Fruit fly (Drosophila melanogaster) whole organism, embryonic: ENCODE results near the gene CG33307.

ENCODE experiments used
- Abd-B ChIP-seq: fragments of 200-800 bp; sonication (Bioruptor generic); optimal IDR thresholded peaks from 2 replicates; lab custom pipeline; 2018; ENCODE audit warnings: missing biosample characterization, mild to moderate bottlenecking, missing genetic modification characterization, moderate library complexity
- Atf6 ChIP-seq: fragments of 200-800 bp; sonication (Bioruptor generic); IDR thresholded peaks from 2 replicates; pipeline ENCODE4 v1.3.6; 2022; ENCODE audit warnings: missing biosample characterization, missing genetic modification characterization
- Bteb2 ChIP-seq: fragments of 200-800 bp; sonication (Bioruptor generic); optimal IDR thresholded peaks from 2 replicates; lab custom pipeline; 2016; ENCODE audit warnings: missing biosample characterization, missing genetic modification characterization
- CG12104 ChIP-seq: fragments of 200-800 bp; sonication (Bioruptor generic); optimal IDR thresholded peaks from 3 replicates; lab custom pipeline; 2016; ENCODE audit warnings: missing biosample characterization, missing genetic modification characterization
- CG17568 ChIP-seq: fragments of 200-800 bp; sonication (Bioruptor generic); optimal IDR thresholded peaks from 2 replicates; lab custom pipeline; 2018; ENCODE audit warnings: missing biosample characterization, mild to moderate bottlenecking, missing genetic modification characterization, moderate library complexity
- CG18599 ChIP-seq: fragments of 200-800 bp; sonication (Bioruptor generic); optimal IDR thresholded peaks from 3 replicates; lab custom pipeline; 2017; ENCODE audit warnings: missing biosample characterization, missing genetic modification characterization, mild to moderate bottlenecking, moderate library complexity, missing genetic modification reagents
- CG2116 ChIP-seq: fragments of 200-800 bp; sonication (Bioruptor generic); optimal IDR thresholded peaks from 3 replicates; lab custom pipeline; 2018; ENCODE audit warnings: missing biosample characterization, mild to moderate bottlenecking, missing genetic modification characterization
- CG2120 ChIP-seq: fragments of 200-800 bp; sonication (Bioruptor generic); optimal IDR thresholded peaks from 3 replicates; lab custom pipeline; 2016; ENCODE audit warnings: missing biosample characterization, missing genetic modification characterization
- CG2678 ChIP-seq: fragments of 200-800 bp; sonication (Bioruptor generic); optimal IDR thresholded peaks from 3 replicates; lab custom pipeline; 2019; ENCODE audit warnings: missing biosample characterization, mild to moderate bottlenecking, missing genetic modification characterization, moderate library complexity
- CG3847 ChIP-seq: fragments of 200-800 bp; sonication (Bioruptor generic); IDR thresholded peaks from 2 replicates; pipeline ENCODE4 v1.3.6; 2022; ENCODE audit warnings: missing biosample characterization, missing genetic modification characterization
- CG4282 ChIP-seq: fragments of 200-800 bp; sonication (Bioruptor generic); optimal IDR thresholded peaks from 2 replicates; lab custom pipeline; 2016; ENCODE audit warnings: missing biosample characterization, missing genetic modification characterization
- CG43689 ChIP-seq: fragments of 200-800 bp; sonication (Bioruptor generic); IDR thresholded peaks from 2 replicates; pipeline ENCODE4 v1.3.6; 2022; ENCODE audit warnings: missing biosample characterization, missing genetic modification characterization
- CG6765 ChIP-seq: fragments of 200-800 bp; sonication (Bioruptor generic); optimal IDR thresholded peaks from 3 replicates; lab custom pipeline; 2017; ENCODE audit warnings: missing biosample characterization, mild to moderate bottlenecking, missing genetic modification characterization
- CG7987 ChIP-seq: fragments of 200-800 bp; sonication (Bioruptor generic); optimal IDR thresholded peaks from 2 replicates; lab custom pipeline; 2018; ENCODE audit warnings: missing biosample characterization, mild to moderate bottlenecking, missing genetic modification characterization, moderate library complexity
- CG8765 ChIP-seq: fragments of 200-800 bp; sonication (Bioruptor generic); IDR thresholded peaks from 2 replicates; pipeline ENCODE4 v1.3.6; 2022; ENCODE audit warnings: missing biosample characterization, missing genetic modification characterization
- CHES-1-like ChIP-seq: fragments of 200-800 bp; sonication (Bioruptor generic); optimal IDR thresholded peaks from 2 replicates; lab custom pipeline; 2016; ENCODE audit warnings: missing biosample characterization, missing genetic modification characterization
- Dbx ChIP-seq: fragments of 200-800 bp; sonication (Bioruptor generic); IDR thresholded peaks from 3 replicates; pipeline ENCODE4 v1.3.6; 2022; ENCODE audit warnings: missing biosample characterization, missing genetic modification characterization
- Dip2 ChIP-seq: fragments of 200-800 bp; sonication (Bioruptor generic); IDR thresholded peaks from 2 replicates; pipeline ENCODE4 v1.3.6; 2022; ENCODE audit warnings: missing biosample characterization, missing genetic modification characterization
- Fer3 ChIP-seq: fragments of 200-800 bp; sonication (Bioruptor generic); optimal IDR thresholded peaks from 2 replicates; lab custom pipeline; 2018; ENCODE audit warnings: missing biosample characterization, mild to moderate bottlenecking, missing genetic modification characterization, moderate library complexity
- H15 ChIP-seq: fragments of 200-800 bp; sonication (Bioruptor generic); IDR thresholded peaks from 3 replicates; pipeline ENCODE4 v1.3.6; 2022; ENCODE audit warnings: missing biosample characterization, missing genetic modification characterization
- HHEX ChIP-seq: fragments of 200-800 bp; sonication (Bioruptor generic); optimal IDR thresholded peaks from 3 replicates; lab custom pipeline; 2017; ENCODE audit warnings: missing biosample characterization, mild to moderate bottlenecking, missing genetic modification characterization, missing genetic modification reagents
- HLH54F ChIP-seq: fragments of 200-800 bp; sonication (Bioruptor generic); optimal IDR thresholded peaks from 3 replicates; lab custom pipeline; 2016; ENCODE audit warnings: missing biosample characterization, missing genetic modification characterization
- Hr39 ChIP-seq: fragments of >200 bp; optimal IDR thresholded peaks from 2 replicates; lab custom pipeline; 2017
- Lpt ChIP-seq: fragments of >200 bp; optimal IDR thresholded peaks from 2 replicates; lab custom pipeline; 2018; ENCODE audit warnings: missing biosample characterization, missing genetic modification characterization
- Med ChIP-seq: fragments of 200-800 bp; sonication (Bioruptor generic); peaks from one replicate; lab custom pipeline; 2016; ENCODE audit warnings: missing biosample characterization, missing genetic modification characterization, mild to moderate bottlenecking, inconsistent platforms, moderate library complexity
- Ravus ChIP-seq: fragments of 200-800 bp; sonication (Bioruptor generic); IDR thresholded peaks from 2 replicates; pipeline ENCODE4 v1.3.6; 2022; ENCODE audit warnings: missing biosample characterization, missing genetic modification characterization
- Rfx ChIP-seq: fragments of 200-800 bp; sonication (Bioruptor generic); IDR thresholded peaks from 2 replicates; pipeline ENCODE4 v1.3.6; 2022; ENCODE audit warnings: missing biosample characterization, missing genetic modification characterization
- Sox100B ChIP-seq: fragments of 200-800 bp; sonication (Bioruptor generic); optimal IDR thresholded peaks from 3 replicates; lab custom pipeline; 2018; ENCODE audit warnings: missing biosample characterization, mild to moderate bottlenecking, missing genetic modification characterization
- Ssrp ChIP-seq: fragments of 200-800 bp; sonication (Bioruptor generic); optimal IDR thresholded peaks from 2 replicates; lab custom pipeline; 2018; ENCODE audit warnings: missing biosample characterization, mild to moderate bottlenecking, missing genetic modification characterization, moderate library complexity
- al ChIP-seq: fragments of 200-800 bp; sonication (Bioruptor generic); IDR thresholded peaks from 2 replicates; pipeline ENCODE4 v1.3.6; 2022; ENCODE audit warnings: missing biosample characterization, missing genetic modification characterization
- bowl ChIP-seq: fragments of 200-800 bp; sonication (Bioruptor generic); IDR thresholded peaks from 2 replicates; pipeline ENCODE4 v1.3.6; 2022; ENCODE audit warnings: missing biosample characterization, missing genetic modification characterization
- btn ChIP-seq: fragments of 200-800 bp; sonication (Bioruptor generic); optimal IDR thresholded peaks from 2 replicates; lab custom pipeline; 2016; ENCODE audit warnings: missing biosample characterization, missing genetic modification characterization
- chif ChIP-seq, 2 experiments: fragments of 200-800 bp; sonication (Bioruptor generic); optimal IDR thresholded peaks; 3 replicates each; lab custom pipeline; 2016; ENCODE audit warnings: missing biosample characterization in 2 of 2, missing genetic modification characterization in 2 of 2
- chn ChIP-seq: fragments of 200-800 bp; sonication (Bioruptor generic); optimal IDR thresholded peaks from 2 replicates; lab custom pipeline; 2016; ENCODE audit warnings: missing biosample characterization, missing genetic modification characterization
- dan ChIP-seq: fragments of 200-800 bp; sonication (Bioruptor generic); IDR thresholded peaks from 2 replicates; pipeline ENCODE4 v1.3.6; 2022; ENCODE audit warnings: missing biosample characterization, missing genetic modification characterization
- eve ChIP-seq, 2 experiments: fragments of >200 bp; optimal IDR thresholded peaks; 2 replicates each; lab custom pipeline; 2017; ENCODE audit warnings: missing biosample characterization in 2 of 2, missing genetic modification characterization in 2 of 2
- fd3F ChIP-seq: fragments of 200-800 bp; sonication (Bioruptor generic); optimal IDR thresholded peaks from 2 replicates; lab custom pipeline; 2018; ENCODE audit warnings: missing biosample characterization, mild to moderate bottlenecking, missing genetic modification characterization, moderate library complexity
- ind ChIP-seq: fragments of 200-800 bp; sonication (Bioruptor generic); optimal IDR thresholded peaks from 3 replicates; lab custom pipeline; 2016; ENCODE audit warnings: missing biosample characterization, missing genetic modification characterization
- kah ChIP-seq: fragments of 200-800 bp; sonication (Bioruptor generic); optimal IDR thresholded peaks from 2 replicates; lab custom pipeline; 2018; ENCODE audit warnings: missing biosample characterization, mild to moderate bottlenecking, missing genetic modification characterization
- lab ChIP-seq: fragments of 200-800 bp; sonication (Bioruptor generic); optimal IDR thresholded peaks from 3 replicates; lab custom pipeline; 2017; ENCODE audit warnings: missing biosample characterization, missing genetic modification characterization, mild to moderate bottlenecking, moderate library complexity, missing genetic modification reagents
- luna ChIP-seq: fragments of 200-800 bp; sonication (Bioruptor generic); optimal IDR thresholded peaks from 2 replicates; lab custom pipeline; 2016; ENCODE audit warnings: missing biosample characterization, missing genetic modification characterization
- mam ChIP-seq: fragments of 200-800 bp; sonication (Bioruptor generic); optimal IDR thresholded peaks from 3 replicates; lab custom pipeline; 2016; ENCODE audit warnings: missing biosample characterization, missing genetic modification characterization
- otp ChIP-seq: fragments of 200-800 bp; sonication (Bioruptor generic); IDR thresholded peaks from 3 replicates; pipeline ENCODE4, ENCODE4 v1.3.6; 2022; ENCODE audit warnings: missing biosample characterization, missing genetic modification characterization
- phol ChIP-seq: fragments of 200-800 bp; sonication (Bioruptor generic); optimal IDR thresholded peaks from 3 replicates; lab custom pipeline; 2018; ENCODE audit warnings: missing biosample characterization, mild to moderate bottlenecking, missing genetic modification characterization, moderate library complexity
- ro ChIP-seq: fragments of 200-800 bp; sonication (Bioruptor generic); IDR thresholded peaks from 2 replicates; pipeline ENCODE4 v1.3.6; 2022; ENCODE audit warnings: missing biosample characterization, missing genetic modification characterization
- scrt ChIP-seq: fragments of 200-800 bp; sonication (Bioruptor generic); optimal IDR thresholded peaks from 2 replicates; lab custom pipeline; 2018; ENCODE audit warnings: missing biosample characterization, mild to moderate bottlenecking, missing genetic modification characterization, moderate library complexity
- sd ChIP-seq: fragments of 200-800 bp; sonication (Bioruptor generic); optimal IDR thresholded peaks from 3 replicates; lab custom pipeline; 2018; ENCODE audit warnings: missing biosample characterization, mild to moderate bottlenecking, missing genetic modification characterization, moderate library complexity
- sens ChIP-seq: fragments of 200-800 bp; sonication (Bioruptor generic); peaks from one replicate; lab custom pipeline; 2016; ENCODE audit warnings: missing biosample characterization, missing genetic modification characterization
- sim ChIP-seq: fragments of 200-800 bp; sonication (Bioruptor generic); IDR thresholded peaks from 2 replicates; pipeline ENCODE4 v1.3.6; 2022; ENCODE audit warnings: missing biosample characterization, missing genetic modification characterization
- sisA ChIP-seq: fragments of 200-800 bp; sonication (Bioruptor generic); IDR thresholded peaks from 2 replicates; pipeline ENCODE4 v1.3.6; 2022; ENCODE audit warnings: missing biosample characterization, missing genetic modification characterization
- tx ChIP-seq: fragments of 200-800 bp; sonication (Bioruptor generic); optimal IDR thresholded peaks from 2 replicates; lab custom pipeline; 2016; ENCODE audit warnings: missing biosample characterization, missing genetic modification characterization
- zfh2 ChIP-seq: fragments of 200-800 bp; sonication (Bioruptor generic); optimal IDR thresholded peaks from 2 replicates; lab custom pipeline; 2016; ENCODE audit warnings: missing biosample characterization, missing genetic modification characterization

Gene CG33307

dm6 chr2L:13881939-13882338 lies 40.6 kb upstream of the CG33307 start (continued):
- peak; percentile 54 for TF ChIP-seq CG2678 (tag; lab: Kevin White, UChicago)
- TF ChIP-seq sisA (GFP tag; lab: Robert Waterston, UW), result no peak
- TF ChIP-seq H15 (GFP tag; lab: Robert Waterston, UW), result no peak
- TF ChIP-seq tx (GFP tag; lab: Kevin White, UChicago), result no peak
- TF ChIP-seq CG8765 (GFP tag; lab: Robert Waterston, UW), result no peak
- TF ChIP-seq Hr39 (lab: Kevin White, UChicago), result no peak
- peak; percentile 35 for TF ChIP-seq mam
- TF ChIP-seq sim, result no peak
- TF ChIP-seq CG18599, result peak; percentile 68
- TF ChIP-seq Ravus (GFP tag; lab: Robert Waterston, UW), result no peak
- TF ChIP-seq CG2120 (GFP tag; lab: Kevin White, UChicago), result peak; percentile 72
- no peak for TF ChIP-seq chif (GFP tag; optimal IDR thresholded peaks at IDR 0.05; lab: Kevin White, UChicago)
- peak; percentile 51 for TF ChIP-seq Fer3 (tag; lab: Kevin White, UChicago)
- TF ChIP-seq CG6765 (GFP tag; lab: Kevin White, UChicago), result peak; percentile 10
- peak; percentile 19 for TF ChIP-seq CG7987 (GFP tag; lab: Kevin White, UChicago)
- TF ChIP-seq Rfx, result peak; percentile 34; the same call in 1 of the 2 replicates
- TF ChIP-seq sens (GFP tag; lab: Kevin White, UChicago), result peak; percentile 55
- TF ChIP-seq Dip2 (GFP tag; lab: Robert Waterston, UW), result no peak
- TF ChIP-seq fd3F (GFP tag; lab: Kevin White, UChicago), result peak; percentile 52
- peak; percentile 38 for TF ChIP-seq CHES-1-like (GFP tag; lab: Kevin White, UChicago)
- no peak for TF ChIP-seq Lpt (GFP tag; lab: Kevin White, UChicago)
- peak; percentile 80 for TF ChIP-seq lab (GFP tag; lab: Kevin White, UChicago)
- TF ChIP-seq chn (GFP tag; lab: Kevin White, UChicago), result no peak
- TF ChIP-seq HLH54F (GFP tag; lab: Kevin White, UChicago), result peak; percentile 24
- no peak for TF ChIP-seq Bteb2 (GFP tag; lab: Kevin White, UChicago)
- TF ChIP-seq al, result no peak
- no peak for TF ChIP-seq otp
- TF ChIP-seq sd (tag; lab: Kevin White, UChicago), result peak; percentile 61
- no peak for TF ChIP-seq luna (GFP tag; lab: Kevin White, UChicago)
- no peak for TF ChIP-seq dan (GFP tag; lab: Robert Waterston, UW)
- TF ChIP-seq Sox100B (GFP tag; lab: Kevin White, UChicago), result no peak
- peak; percentile 22 for TF ChIP-seq CG17568 (GFP tag; lab: Kevin White, UChicago)
- TF ChIP-seq Abd-B (GFP tag; lab: Kevin White, UChicago), result no peak
- TF ChIP-seq CG12104 (GFP tag; lab: Kevin White, UChicago), result no peak
- 0 out of 2 replicates have a peak, but pooled peaks have one; percentile 14 for TF ChIP-seq CG3847 (GFP tag; lab: Robert Waterston, UW)
- TF ChIP-seq CG2116 (GFP tag; lab: Kevin White, UChicago), result no peak
- no peak for TF ChIP-seq kah
- TF ChIP-seq Atf6, result peak; percentile 28; the same call in 1 of the 2 replicates
- TF ChIP-seq Med (GFP tag; lab: Kevin White, UChicago), result peak; percentile 82
- no peak for TF ChIP-seq btn
- no peak for TF ChIP-seq phol (tag; lab: Kevin White, UChicago)
- no peak for TF ChIP-seq CG43689 (GFP tag; lab: Robert Waterston, UW)
- peak; percentile 10 for TF ChIP-seq zfh2 (GFP tag; lab: Kevin White, UChicago)
- TF ChIP-seq eve (GFP tag; optimal IDR thresholded peaks at IDR 0.05; lab: Kevin White, UChicago), result no peak
- peak; percentile 7 for TF ChIP-seq scrt
- no peak for TF ChIP-seq ind (GFP tag; lab: Kevin White, UChicago)
- peak; percentile 23; the same call in 1 of the 3 replicates for TF ChIP-seq Dbx (GFP tag; lab: Robert Waterston, UW)
- no peak for TF ChIP-seq Ssrp (tag; lab: Kevin White, UChicago)
- peak; percentile 17 for TF ChIP-seq HHEX (GFP tag; lab: Kevin White, UChicago)
- TF ChIP-seq ro (GFP tag; lab: Robert Waterston, UW), result no peak
- TF ChIP-seq bowl, result no peak
- no peak for TF ChIP-seq CG4282 (GFP tag; lab: Kevin White, UChicago)
